Worm (Caenorhabditis elegans) whole organism, L1 larva: ENCODE measurements around the gene F35C11.6.

ENCODE experiments used
- C04F5.9 ChIP-seq: sonication (generic microtip); optimal IDR thresholded peaks from 2 replicates; lab custom pipeline; 2016; ENCODE audit warnings: missing genetic modification characterization, missing compliant biosample characterization
- F16B12.6 ChIP-seq: fragments of 150-350 bp; optimal IDR thresholded peaks from 2 replicates; lab custom pipeline; 2014; ENCODE audit warnings: missing biosample characterization, missing genetic modification characterization
- aha-1 ChIP-seq: fragments of 150-350 bp; optimal IDR thresholded peaks from 2 replicates; lab custom pipeline; 2014; ENCODE audit warnings: missing biosample characterization, missing genetic modification characterization
- alr-1 ChIP-seq: fragments of 200-800 bp; sonication (Bioruptor generic); optimal IDR thresholded peaks from 2 replicates; lab custom pipeline; 2018; ENCODE audit warnings: borderline replicate concordance, mild to moderate bottlenecking, missing genetic modification characterization, missing compliant biosample characterization
- dpl-1 ChIP-seq, 3 experiments: fragments of 150-350 bp in 2 of 3; sonication (generic microtip) in 1 of 3; optimal IDR thresholded peaks; 2 replicates each; lab custom pipeline; 2014 to 2017; ENCODE audit warnings: missing biosample characterization in 3 of 3, missing genetic modification characterization in 3 of 3, missing genetic modification reagents in 3 of 3
- efl-1 ChIP-seq, 4 experiments: fragments of 150-350 bp; optimal IDR thresholded peaks in 3 of 4; peaks in 1 of 4; 1 replicate in 1 of 4; 2 replicates in 3 of 4; lab custom pipeline; 2014; ENCODE audit warnings: missing biosample characterization in 2 of 4, missing genetic modification characterization in 2 of 4, missing genetic modification reagents in 2 of 4
- elt-2 ChIP-seq: sonication (generic microtip); optimal IDR thresholded peaks from 2 replicates; lab custom pipeline; 2016; ENCODE audit warnings: missing genetic modification characterization, mild to moderate bottlenecking, inconsistent platforms, missing compliant biosample characterization, missing genetic modification reagents
- elt-3 ChIP-seq, 6 experiments: fragments of 150-350 bp in 1 of 6; sonication (generic microtip); optimal IDR thresholded peaks; 2 replicates each; lab custom pipeline; 2017 to 2018; ENCODE audit warnings: missing biosample characterization in 6 of 6, missing genetic modification characterization in 6 of 6, inconsistent platforms in 1 of 6
- ets-5 ChIP-seq: fragments of 200-800 bp; sonication (Bioruptor generic); IDR thresholded peaks from 2 replicates; pipeline ENCODE4 v1.3.6; 2022; ENCODE audit warnings: missing genetic modification characterization, missing compliant biosample characterization
- fkh-10 ChIP-seq: sonication (generic microtip); optimal IDR thresholded peaks from 2 replicates; lab custom pipeline; 2017; ENCODE audit warnings: missing biosample characterization, missing genetic modification reagents, missing genetic modification characterization
- fos-1 ChIP-seq: fragments of 150-350 bp; optimal IDR thresholded peaks from 2 replicates; lab custom pipeline; 2014; ENCODE audit warnings: missing biosample characterization, missing genetic modification characterization
- grh-1 ChIP-seq: fragments of 200-800 bp; sonication (Bioruptor generic); IDR thresholded peaks from 2 replicates; pipeline ENCODE4 v1.3.6; 2022; ENCODE audit warnings: missing genetic modification reagents, missing genetic modification characterization, missing compliant biosample characterization
- hlh-4 ChIP-seq: sonication (generic microtip); optimal IDR thresholded peaks from 2 replicates; lab custom pipeline; 2016; ENCODE audit warnings: mild to moderate bottlenecking, missing genetic modification characterization, missing compliant biosample characterization
- hpl-2 ChIP-seq: fragments of 150-350 bp; optimal IDR thresholded peaks from 2 replicates; lab custom pipeline; 2014; ENCODE audit warnings: missing biosample characterization, missing genetic modification reagents, missing genetic modification characterization
- irx-1 ChIP-seq: sonication (generic microtip); optimal IDR thresholded peaks from 2 replicates; lab custom pipeline; 2016; ENCODE audit warnings: missing genetic modification characterization, missing compliant biosample characterization
- isw-1 ChIP-seq: fragments of 200-800 bp; sonication (Bioruptor generic); IDR thresholded peaks from 2 replicates; pipeline ENCODE4 v1.3.6; 2022; ENCODE audit warnings: missing genetic modification characterization, missing compliant biosample characterization
- jun-1 ChIP-seq: fragments of 150-350 bp; optimal IDR thresholded peaks from 2 replicates; lab custom pipeline; 2014; ENCODE audit warnings: missing biosample characterization, missing genetic modification reagents, missing genetic modification characterization
- lin-14 ChIP-seq: fragments of 200-800 bp; sonication (Bioruptor generic); optimal IDR thresholded peaks from 2 replicates; lab custom pipeline; 2018; ENCODE audit warnings: mild to moderate bottlenecking, missing genetic modification characterization, moderate library complexity, missing compliant biosample characterization
- lin-35 ChIP-seq, 2 experiments: fragments of 150-350 bp; optimal IDR thresholded peaks; 2 replicates each; lab custom pipeline; 2014; ENCODE audit warnings: missing biosample characterization in 2 of 2, missing genetic modification characterization in 2 of 2, missing genetic modification reagents in 2 of 2
- mab-9 ChIP-seq: fragments of 200-800 bp; sonication (Bioruptor generic); IDR thresholded peaks from 2 replicates; pipeline ENCODE4 v1.3.6; 2022; ENCODE audit warnings: missing genetic modification reagents, missing genetic modification characterization, missing compliant biosample characterization
- mdl-1 ChIP-seq, 2 experiments: fragments of 150-350 bp; optimal IDR thresholded peaks; 2 replicates each; lab custom pipeline; 2014 to 2017; ENCODE audit warnings: missing biosample characterization in 2 of 2, missing genetic modification characterization in 2 of 2, inconsistent platforms in 1 of 2
- nhr-20 ChIP-seq: sonication (generic microtip); optimal IDR thresholded peaks from 2 replicates; lab custom pipeline; 2016; ENCODE audit warnings: mild to moderate bottlenecking, missing genetic modification characterization, missing compliant biosample characterization
- nhr-237 ChIP-seq: fragments of 150-350 bp; optimal IDR thresholded peaks from 2 replicates; lab custom pipeline; 2014; ENCODE audit warnings: missing biosample characterization, missing genetic modification characterization
- nhr-76 ChIP-seq: sonication (generic microtip); optimal IDR thresholded peaks from 2 replicates; lab custom pipeline; 2017; ENCODE audit warnings: missing biosample characterization, missing genetic modification characterization
- nhr-84 ChIP-seq: sonication (generic microtip); optimal IDR thresholded peaks from 2 replicates; lab custom pipeline; 2017; ENCODE audit warnings: missing biosample characterization, missing genetic modification characterization
- nhr-85 ChIP-seq: sonication (generic microtip); peaks from one replicate; lab custom pipeline; 2016; ENCODE audit warnings: missing genetic modification characterization, inconsistent platforms, missing compliant biosample characterization
- pag-3 ChIP-seq: sonication (generic microtip); optimal IDR thresholded peaks from 2 replicates; lab custom pipeline; 2017; ENCODE audit warnings: missing genetic modification characterization, mild to moderate bottlenecking, missing compliant biosample characterization, antibody characterized with exemption, borderline replicate concordance; ENCODE audit not compliant: insufficient read depth
- pqm-1 ChIP-seq: sonication (generic microtip); optimal IDR thresholded peaks from 3 replicates; lab custom pipeline; 2017; ENCODE audit warnings: missing biosample characterization, missing genetic modification characterization
- rnt-1 ChIP-seq: sonication (generic microtip); optimal IDR thresholded peaks from 2 replicates; lab custom pipeline; 2016; ENCODE audit warnings: mild to moderate bottlenecking, missing genetic modification characterization, moderate library complexity, missing compliant biosample characterization
- skn-1 ChIP-seq: fragments of 150-350 bp; optimal IDR thresholded peaks from 2 replicates; lab custom pipeline; 2014; ENCODE audit warnings: missing biosample characterization, missing genetic modification characterization
- sox-4 ChIP-seq: sonication (generic microtip); optimal IDR thresholded peaks from 2 replicates; lab custom pipeline; 2016; ENCODE audit warnings: missing genetic modification characterization, missing compliant biosample characterization
- sptf-1 ChIP-seq: fragments of 150-350 bp; optimal IDR thresholded peaks from 2 replicates; lab custom pipeline; 2014; ENCODE audit warnings: missing biosample characterization, missing genetic modification characterization
- sup-37 ChIP-seq: fragments of 200-800 bp; sonication (Bioruptor generic); optimal IDR thresholded peaks from 2 replicates; lab custom pipeline; 2018; ENCODE audit warnings: mild to moderate bottlenecking, missing genetic modification characterization, missing compliant biosample characterization
- swsn-7 ChIP-seq: sonication (generic microtip); optimal IDR thresholded peaks from 2 replicates; lab custom pipeline; 2016; ENCODE audit warnings: missing genetic modification characterization, missing compliant biosample characterization
- tbx-2 ChIP-seq: sonication (generic microtip); optimal IDR thresholded peaks from 2 replicates; lab custom pipeline; 2016; ENCODE audit warnings: missing genetic modification characterization, missing compliant biosample characterization
- zag-1 ChIP-seq: fragments of 150-350 bp; optimal IDR thresholded peaks from 2 replicates; lab custom pipeline; 2014; ENCODE audit warnings: missing biosample characterization, missing genetic modification characterization
- ztf-4 ChIP-seq: fragments of 150-350 bp; optimal IDR thresholded peaks from 2 replicates; lab custom pipeline; 2014; ENCODE audit warnings: missing biosample characterization, missing genetic modification characterization

F35C11.6 gene

ce11 chrII:8259674-8260073 lies 736 bp upstream of the F35C11.6 start (continued):
- TF ChIP-seq efl-1 (optimal IDR thresholded peaks at IDR 0.05; lab: Kevin White, UChicago), result no peak
- peak in 1 of 2 experiments; percentile 16 for TF ChIP-seq efl-1 (GFP tag; optimal IDR thresholded peaks at IDR 0.05 in 1 of 2; lab: Kevin White, UChicago)
- TF ChIP-seq fos-1 (tag; lab: Kevin White, UChicago), result no peak
- no peak for TF ChIP-seq hlh-4 (tag; lab: Kevin White, UChicago)
- TF ChIP-seq lin-35 (GFP tag; optimal IDR thresholded peaks at IDR 0.05; lab: Kevin White, UChicago), result peak in 1 of 2 experiments; percentile 36
- TF ChIP-seq irx-1 (tag; lab: Kevin White, UChicago), result no peak
- peak in 1 of 6 experiments; percentile 31 for TF ChIP-seq elt-3 (tag; optimal IDR thresholded peaks at IDR 0.05; lab: Kevin White, UChicago)
- TF ChIP-seq nhr-85 (tag; lab: Kevin White, UChicago), result peak; percentile 94
- TF ChIP-seq elt-2 (tag; lab: Kevin White, UChicago), result no peak
- TF ChIP-seq nhr-84 (tag; lab: Kevin White, UChicago), result no peak
- TF ChIP-seq mdl-1 (tag; optimal IDR thresholded peaks at IDR 0.05; lab: Kevin White, UChicago), result no peak
- TF ChIP-seq, all 84 proteins: peak for 10

- TF ChIP-seq rnt-1 (no peak), sup-37 (GFP tag; lab: Kevin White, UChicago) (no peak), pqm-1 (tag; lab: Kevin White, UChicago) (no peak), ztf-4 (tag; lab: Kevin White, UChicago) (no peak), jun-1 (tag; lab: Kevin White, UChicago) (no peak), zag-1 (tag; lab: Kevin White, UChicago) (no peak), ets-5 (GFP tag; lab: Robert Waterston, UW) (no peak)
These were observed 2.9 kb downstream of the F35C11.6 start, which contains the start of gene F35C11.7 for ce11 chrII:8256013-8256412. Gene F35C11.7, plus strand, starts transcription at chrII:8256313.

- no peak for TF ChIP-seq swsn-7 (tag; lab: Kevin White, UChicago)
- TF ChIP-seq aha-1 (tag; lab: Kevin White, UChicago), result no peak
- no peak for TF ChIP-seq mab-9 (GFP tag; lab: Robert Waterston, UW)
- TF ChIP-seq skn-1 (tag; lab: Kevin White, UChicago), result no peak
- no peak for TF ChIP-seq grh-1 (GFP tag; lab: Robert Waterston, UW)
- no peak for TF ChIP-seq sptf-1 (tag; lab: Kevin White, UChicago)
- no peak for TF ChIP-seq sup-37 (GFP tag; lab: Kevin White, UChicago)
- no peak for TF ChIP-seq irx-1 (tag; lab: Kevin White, UChicago)
- no peak for TF ChIP-seq dpl-1 (GFP tag; optimal IDR thresholded peaks at IDR 0.05; lab: Kevin White, UChicago)
- TF ChIP-seq lin-35 (GFP tag; optimal IDR thresholded peaks at IDR 0.05; lab: Kevin White, UChicago), result no peak
- no peak for TF ChIP-seq ztf-4 (tag; lab: Kevin White, UChicago)
- no peak for TF ChIP-seq C04F5.9 (tag; lab: Kevin White, UChicago)
- TF ChIP-seq isw-1 (GFP tag; lab: Robert Waterston, UW), result no peak
- no peak for TF ChIP-seq fkh-10 (GFP tag; lab: Kevin White, UChicago)
- TF ChIP-seq nhr-237, result no peak
These were observed 5.7 kb downstream of the F35C11.6 start, which contains the start of gene F35C11.5 for ce11 chrII:8253160-8253793. Gene F35C11.5, plus strand, starts transcription at chrII:8253743.

- TF ChIP-seq elt-2 (tag; lab: Kevin White, UChicago), result peak; percentile 36
- no peak for TF ChIP-seq F16B12.6
These were observed 9.2 kb downstream of the F35C11.6 start for ce11 chrII:8249710-8250109.

- TF ChIP-seq tbx-2 (tag; lab: Kevin White, UChicago) (no peak), lin-14 (GFP tag; lab: Kevin White, UChicago) (peak; percentile 1), efl-1 (optimal IDR thresholded peaks at IDR 0.05; lab: Kevin White, UChicago) (no peak), efl-1 (GFP tag; optimal IDR thresholded peaks at IDR 0.05 in 1 of 2; lab: Kevin White, UChicago) (peak in 1 of 2 experiments; percentile 85), nhr-20 (tag; lab: Kevin White, UChicago) (no peak), skn-1 (tag; lab: Kevin White, UChicago) (no peak), nhr-76 (tag; lab: Kevin White, UChicago) (no peak), pag-3 (tag; lab: Kevin White, UChicago) (no peak), rnt-1 (no peak), alr-1 (tag; lab: Kevin White, UChicago) (no peak), hpl-2 (GFP tag; lab: Kevin White, UChicago) (no peak), elt-2 (tag; lab: Kevin White, UChicago) (peak; percentile 60), lin-35 (GFP tag; optimal IDR thresholded peaks at IDR 0.05; lab: Kevin White, UChicago) (peak in 1 of 2 experiments; percentile 17), sox-4 (tag; lab: Kevin White, UChicago) (no peak)
- TF ChIP-seq, all 84 proteins: peak for 4
These were observed 10.2 kb downstream of the F35C11.6 start, which contains the start of the genes F35C11.2 and F35C11.4 for ce11 chrII:8248745-8249144. Gene F35C11.2, minus strand, starts transcription at chrII:8248834. Gene F35C11.4, plus strand, starts transcription at chrII:8249004.
